Fruit fly (Drosophila melanogaster) ovary, adult (tissue): Measurements from ENCODE around the gene CG11068.
"Not testable (repeated sequence)": the region's sequence is repeated elsewhere in the genome, so short reads cannot be mapped to it uniquely, and the experiment has no call there.

Experiments
- CG17801 ChIP-seq: fragments of 200-800 bp; optimal IDR thresholded peaks from 2 replicates; lab custom pipeline; 2019; ENCODE audit warnings: missing biosample characterization, mild to moderate bottlenecking, missing genetic modification characterization, moderate library complexity; ENCODE audit not compliant: partially characterized antibody

The CG11068 gene

dm6 chrX:13954286-13954685 lies 750 bp upstream of the CG11068 start:
- TF ChIP-seq CG17801 (GFP tag; lab: Kevin White, UChicago): no peak

- TF ChIP-seq CG17801 (GFP tag; lab: Kevin White, UChicago): peak; percentile 65
Observed at dm6 chrX:13964822-13965221, 9.8 kb downstream of the CG11068 start.

- peak; percentile 92 for TF ChIP-seq CG17801 (GFP tag; lab: Kevin White, UChicago)
Observed at dm6 chrX:13972402-13972994, 17.5 kb downstream of the CG11068 start.

dm6 chrX:13980271-13980670 lies 25.2 kb downstream of the CG11068 start:
- TF ChIP-seq CG17801 (GFP tag; lab: Kevin White, UChicago): no peak

- no peak for TF ChIP-seq CG17801 (GFP tag; lab: Kevin White, UChicago)
Observed at dm6 chrX:13983057-13983456, 28.0 kb downstream of the CG11068 start.

- peak; percentile 88 for TF ChIP-seq CG17801 (GFP tag; lab: Kevin White, UChicago)
Observed at dm6 chrX:13986496-13986895, 31.5 kb downstream of the CG11068 start.

dm6 chrX:13988861-13989260 lies 33.8 kb downstream of the CG11068 start:
- TF ChIP-seq CG17801 (GFP tag; lab: Kevin White, UChicago): peak; percentile 98

dm6 chrX:13990474-13991221 lies 35.6 kb downstream of the CG11068 start, which contains the start of gene mamo:
Gene mamo, minus strand, starts transcription at chrX:13990527.
- TF ChIP-seq CG17801 (GFP tag; lab: Kevin White, UChicago): peak; percentile 99

- no peak for TF ChIP-seq CG17801 (GFP tag; lab: Kevin White, UChicago)
Observed at dm6 chrX:13993144-13993700, 38.2 kb downstream of the CG11068 start.

dm6 chrX:13994783-13995341 lies 39.8 kb downstream of the CG11068 start:
- TF ChIP-seq CG17801 (GFP tag; lab: Kevin White, UChicago): no peak

dm6 chrX:13995977-13996723 lies 41.1 kb downstream of the CG11068 start, which contains the start of gene ben:
Gene ben, plus strand, starts transcription at chrX:13996345.
- TF ChIP-seq CG17801 (GFP tag; lab: Kevin White, UChicago): peak; percentile 69

dm6 chrX:13996724-13997281 lies 41.8 kb downstream of the CG11068 start:
- TF ChIP-seq CG17801 (GFP tag; lab: Kevin White, UChicago): no peak

- TF ChIP-seq CG17801 (GFP tag; lab: Kevin White, UChicago): not testable (repeated sequence)
Observed at dm6 chrX:13999910-14000309, 44.9 kb downstream of the CG11068 start, which contains the start of gene Ste12DOR. Gene Ste12DOR, plus strand, starts transcription at chrX:14000210.
